Worm (Caenorhabditis elegans) whole organism, mixed stage, embryonic: ENCODE measurements around the gene C05G5.3.

Source experiments
- M03D4.4 ChIP-seq: sonication (generic microtip); optimal IDR thresholded peaks from 2 replicates; lab custom pipeline; 2017; ENCODE audit warnings: mild to moderate bottlenecking, missing genetic modification characterization, missing compliant biosample characterization
- blmp-1 ChIP-seq: fragments of 150-350 bp; optimal IDR thresholded peaks from 2 replicates; lab custom pipeline; 2014; ENCODE audit warnings: missing biosample characterization, missing genetic modification characterization
- ceh-39 ChIP-seq: fragments of 150-350 bp; optimal IDR thresholded peaks from 2 replicates; lab custom pipeline; 2014; ENCODE audit warnings: missing biosample characterization, missing genetic modification characterization
- ceh-83 ChIP-seq: fragments of 200-800 bp; sonication (Bioruptor generic); optimal IDR thresholded peaks from 2 replicates; lab custom pipeline; 2018; ENCODE audit warnings: mild to moderate bottlenecking, missing genetic modification characterization, missing compliant biosample characterization
- ces-1 ChIP-seq: fragments of 150-350 bp; optimal IDR thresholded peaks from 2 replicates; lab custom pipeline; 2014; ENCODE audit warnings: missing biosample characterization, missing genetic modification reagents, missing genetic modification characterization
- cnd-1 ChIP-seq: fragments of 200-800 bp; sonication (Bioruptor generic); optimal IDR thresholded peaks from 2 replicates; lab custom pipeline; 2018; ENCODE audit warnings: mild to moderate bottlenecking, missing genetic modification characterization, missing compliant biosample characterization
- drap-1 ChIP-seq: fragments of 200-800 bp; sonication (Bioruptor generic); optimal IDR thresholded peaks from 3 replicates; lab custom pipeline; 2018; ENCODE audit warnings: mild to moderate bottlenecking, missing genetic modification characterization, missing compliant biosample characterization
- elt-1 ChIP-seq: sonication (generic microtip); optimal IDR thresholded peaks from 2 replicates; lab custom pipeline; 2017; ENCODE audit warnings: missing genetic modification characterization, mild to moderate bottlenecking, missing compliant biosample characterization, antibody characterized with exemption, moderate library complexity, borderline replicate concordance; ENCODE audit not compliant: insufficient read depth
- elt-3 ChIP-seq: fragments of 150-350 bp; optimal IDR thresholded peaks from 2 replicates; lab custom pipeline; 2014; ENCODE audit warnings: missing biosample characterization, missing genetic modification characterization
- flh-1 ChIP-seq: fragments of 200-800 bp; sonication (Bioruptor generic); optimal IDR thresholded peaks from 2 replicates; lab custom pipeline; 2018; ENCODE audit warnings: mild to moderate bottlenecking, missing genetic modification characterization, moderate library complexity, missing compliant biosample characterization
- ham-2 ChIP-seq: fragments of 200-800 bp; sonication (Bioruptor generic); optimal IDR thresholded peaks from 2 replicates; lab custom pipeline; 2018; ENCODE audit warnings: mild to moderate bottlenecking, missing genetic modification characterization, missing compliant biosample characterization
- hlh-1 ChIP-seq: fragments of 150-350 bp; optimal IDR thresholded peaks from 2 replicates; lab custom pipeline; 2014; ENCODE audit warnings: missing biosample characterization, missing genetic modification reagents, missing genetic modification characterization
- mab-5 ChIP-seq: fragments of 150-350 bp; optimal IDR thresholded peaks from 2 replicates; lab custom pipeline; 2014; ENCODE audit warnings: missing biosample characterization, missing genetic modification characterization
- mep-1 ChIP-seq: fragments of 150-350 bp; optimal IDR thresholded peaks from 2 replicates; lab custom pipeline; 2017; ENCODE audit warnings: missing biosample characterization, missing genetic modification reagents, missing genetic modification characterization, inconsistent platforms
- mls-2 ChIP-seq: sonication (generic microtip); optimal IDR thresholded peaks from 2 replicates; lab custom pipeline; 2016; ENCODE audit warnings: mild to moderate bottlenecking, missing genetic modification characterization, moderate library complexity, missing compliant biosample characterization
- nhr-12 ChIP-seq: fragments of 150-350 bp; optimal IDR thresholded peaks from 2 replicates; lab custom pipeline; 2014; ENCODE audit warnings: missing biosample characterization, missing genetic modification characterization
- nhr-2 ChIP-seq: fragments of 150-350 bp; optimal IDR thresholded peaks from 2 replicates; lab custom pipeline; 2014; ENCODE audit warnings: missing biosample characterization, missing genetic modification characterization
- nhr-237 ChIP-seq: fragments of 150-350 bp; optimal IDR thresholded peaks from 2 replicates; lab custom pipeline; 2014; ENCODE audit warnings: missing biosample characterization, missing genetic modification characterization
- nhr-28 ChIP-seq: fragments of 150-350 bp; optimal IDR thresholded peaks from 2 replicates; lab custom pipeline; 2014; ENCODE audit warnings: missing biosample characterization, missing genetic modification characterization
- nhr-76 ChIP-seq: sonication (generic microtip); optimal IDR thresholded peaks from 2 replicates; lab custom pipeline; 2017; ENCODE audit warnings: missing biosample characterization, missing genetic modification characterization
- sem-2 ChIP-seq: fragments of 200-800 bp; sonication (Bioruptor generic); optimal IDR thresholded peaks from 2 replicates; lab custom pipeline; 2018; ENCODE audit warnings: mild to moderate bottlenecking, missing genetic modification characterization, missing compliant biosample characterization
- snpc-4 ChIP-seq: fragments of 150-350 bp; optimal IDR thresholded peaks from 2 replicates; lab custom pipeline; 2014; ENCODE audit warnings: missing biosample characterization, missing genetic modification characterization
- tbx-8 ChIP-seq: fragments of 200-800 bp; sonication (Bioruptor generic); optimal IDR thresholded peaks from 2 replicates; lab custom pipeline; 2018; ENCODE audit warnings: mild to moderate bottlenecking, missing genetic modification characterization, moderate library complexity, missing compliant biosample characterization
- unc-62 ChIP-seq: fragments of 150-350 bp; optimal IDR thresholded peaks from 2 replicates; lab custom pipeline; 2014; ENCODE audit warnings: missing biosample characterization, missing genetic modification reagents, missing genetic modification characterization
- zip-8 ChIP-seq: fragments of 150-350 bp; optimal IDR thresholded peaks from 2 replicates; lab custom pipeline; 2014; ENCODE audit warnings: missing biosample characterization, missing genetic modification characterization
- ztf-11 ChIP-seq: fragments of 150-350 bp; optimal IDR thresholded peaks from 2 replicates; lab custom pipeline; 2014; ENCODE audit warnings: missing biosample characterization, missing genetic modification characterization

The C05G5.3 gene

ce11 chrX:14706698-14707285, 45.0 kb downstream of the C05G5.3 start, which contains the start of gene tmem-184:
Gene tmem-184 (minus strand): TSS chrX:14706861.
- TF ChIP-seq unc-62 (GFP tag; lab: Kevin White, UChicago) (peak; percentile 33), flh-1 (GFP tag; lab: Kevin White, UChicago) (no peak), nhr-237 (no peak), cnd-1 (no peak), snpc-4 (tag; lab: Kevin White, UChicago) (no peak), nhr-12 (tag; lab: Kevin White, UChicago) (no peak), drap-1 (GFP tag; lab: Kevin White, UChicago) (no peak), ces-1 (GFP tag; lab: Kevin White, UChicago) (peak; percentile 33), mep-1 (tag; lab: Kevin White, UChicago) (no peak), mls-2 (tag; lab: Kevin White, UChicago) (no peak), nhr-28 (tag; lab: Kevin White, UChicago) (no peak), tbx-8 (no peak), blmp-1 (no peak), M03D4.4 (tag; lab: Kevin White, UChicago) (no peak), ceh-39 (tag; lab: Kevin White, UChicago) (no peak), nhr-2 (tag; lab: Kevin White, UChicago) (no peak), ham-2 (GFP tag; lab: Kevin White, UChicago) (no peak)

ce11 chrX:14704933-14705332, 46.9 kb downstream of the C05G5.3 start:
- TF ChIP-seq unc-62 (GFP tag; lab: Kevin White, UChicago): no peak
- TF ChIP-seq ztf-11: no peak
- TF ChIP-seq mls-2 (tag; lab: Kevin White, UChicago): no peak
- no peak for TF ChIP-seq ceh-83 (GFP tag; lab: Kevin White, UChicago)
- no peak for TF ChIP-seq M03D4.4 (tag; lab: Kevin White, UChicago)
- TF ChIP-seq mab-5: no peak
- TF ChIP-seq hlh-1 (tag; lab: Kevin White, UChicago): no peak
- no peak for TF ChIP-seq sem-2 (GFP tag; lab: Kevin White, UChicago)
- no peak for TF ChIP-seq zip-8 (tag; lab: Kevin White, UChicago)
- no peak for TF ChIP-seq drap-1 (GFP tag; lab: Kevin White, UChicago)
- no peak for TF ChIP-seq snpc-4 (tag; lab: Kevin White, UChicago)
- no peak for TF ChIP-seq nhr-76 (tag; lab: Kevin White, UChicago)
- TF ChIP-seq flh-1 (GFP tag; lab: Kevin White, UChicago): no peak
- no peak for TF ChIP-seq elt-1 (tag; lab: Kevin White, UChicago)
- TF ChIP-seq, all 35 proteins: peak for 0

ce11 chrX:14701490-14701889, 50.3 kb downstream of the C05G5.3 start, which contains the start of gene F40E10.5:
Gene F40E10.5 (plus strand): TSS chrX:14701790.
- TF ChIP-seq M03D4.4 (tag; lab: Kevin White, UChicago) (no peak), mep-1 (tag; lab: Kevin White, UChicago) (no peak), nhr-2 (tag; lab: Kevin White, UChicago) (peak; percentile 39), mls-2 (tag; lab: Kevin White, UChicago) (no peak), elt-3 (tag; lab: Kevin White, UChicago) (no peak), ham-2 (GFP tag; lab: Kevin White, UChicago) (no peak), tbx-8 (no peak)
